Fruit fly (Drosophila melanogaster): ENCODE data around the gene Ugt316A1.

Ugt316A1 gene

dm6 chr3L:19062472-19063409 lies at the start of gene Ugt316A1, which contains the start of gene Sfxn2:
Gene Ugt316A1 (minus strand): TSS chr3L:19062816.
Gene Sfxn2 (plus strand): TSS chr3L:19063165.
- no peak for TF ChIP-seq CrebA (GFP tag; optimal IDR thresholded peaks at IDR 0.05; ENCODE audit: borderline replicate concordance)
- TF ChIP-seq ey (GFP tag; optimal IDR thresholded peaks at IDR 0.05), result peak; percentile 31
- peak; percentile 26 for TF ChIP-seq Hr83 (GFP tag; optimal IDR thresholded peaks at IDR 0.05; ENCODE audit: poor library complexity, severe bottlenecking)
- TF ChIP-seq Jra (GFP tag; optimal IDR thresholded peaks at IDR 0.05), result peak; percentile 39
- peak; percentile 22 for TF ChIP-seq h (GFP tag; optimal IDR thresholded peaks at IDR 0.05)
- TF ChIP-seq foxo (GFP tag; optimal IDR thresholded peaks at IDR 0.05), result peak in 1 of 2 experiments; percentile 56
- peak; percentile 50 for TF ChIP-seq fru (GFP tag; optimal IDR thresholded peaks at IDR 0.05)
- no peak for TF ChIP-seq rgr (GFP tag; optimal IDR thresholded peaks at IDR 0.05)
- peak; percentile 2 for TF ChIP-seq dsf (GFP tag; optimal IDR thresholded peaks at IDR 0.05; ENCODE audit: borderline replicate concordance)
- TF ChIP-seq Rel (GFP tag; optimal IDR thresholded peaks at IDR 0.05), result no peak
- peak; percentile 41 for TF ChIP-seq Rel (tag; optimal IDR thresholded peaks at IDR 0.05)
- peak; percentile 36 for TF ChIP-seq psq (GFP tag; optimal IDR thresholded peaks at IDR 0.05)
- TF ChIP-seq sv (GFP tag; optimal IDR thresholded peaks at IDR 0.05), result peak; percentile 60
- peak; percentile 53 for TF ChIP-seq Sp1 (GFP tag; optimal IDR thresholded peaks at IDR 0.05)
- peak; percentile 18 for TF ChIP-seq Dif (GFP tag; optimal IDR thresholded peaks at IDR 0.05; ENCODE audit: partially characterized antibody)
- TF ChIP-seq tai (GFP tag; optimal IDR thresholded peaks at IDR 0.05), result peak; percentile 67
- TF ChIP-seq Hnf4 (GFP tag; optimal IDR thresholded peaks at IDR 0.05), result peak; percentile 28
- no peak for TF ChIP-seq jim (GFP tag; optimal IDR thresholded peaks at IDR 0.05)
- TF ChIP-seq HLH106 (tag; optimal IDR thresholded peaks at IDR 0.05), result peak; percentile 44
- no peak for TF ChIP-seq br (GFP tag; optimal IDR thresholded peaks at IDR 0.05)
- peak; percentile 99 for TF ChIP-seq Myc (optimal IDR thresholded peaks at IDR 0.05)
- peak; percentile 69 for TF ChIP-seq woc (GFP tag; optimal IDR thresholded peaks at IDR 0.05)

- TF ChIP-seq CrebA (GFP tag; optimal IDR thresholded peaks at IDR 0.05; ENCODE audit: borderline replicate concordance) (no peak), Mio (GFP tag; optimal IDR thresholded peaks at IDR 0.05) (no peak), Hr83 (GFP tag; optimal IDR thresholded peaks at IDR 0.05; ENCODE audit: poor library complexity, severe bottlenecking) (no peak), lola (GFP tag; optimal IDR thresholded peaks at IDR 0.05) (no peak), pan (optimal IDR thresholded peaks at IDR 0.05) (no peak), brk (GFP tag; optimal IDR thresholded peaks at IDR 0.05) (no peak), ey (GFP tag; optimal IDR thresholded peaks at IDR 0.05) (no peak), rgr (GFP tag; optimal IDR thresholded peaks at IDR 0.05) (no peak)
These were observed 37.6 kb upstream of the Ugt316A1 start, which contains the start of gene Gem2 for dm6 chr3L:19100188-19100587. Gene Gem2 (minus strand): TSS chr3L:19100363.

dm6 chr3L:19097665-19098082 lies 35.1 kb upstream of the Ugt316A1 start, which contains the start of the genes Naxd and CG14079:
Gene Naxd (minus strand): TSS chr3L:19097709.
Gene CG14079 (plus strand): TSS chr3L:19097999.
- TF ChIP-seq rgr (GFP tag; optimal IDR thresholded peaks at IDR 0.05) (peak; percentile 89), Abd-B (GFP tag; optimal IDR thresholded peaks at IDR 0.05) (no peak), jim (GFP tag; optimal IDR thresholded peaks at IDR 0.05) (peak; percentile 10), dsf (GFP tag; optimal IDR thresholded peaks at IDR 0.05; ENCODE audit: borderline replicate concordance) (peak; percentile 19), h (GFP tag; optimal IDR thresholded peaks at IDR 0.05) (peak; percentile 78), brk (GFP tag; optimal IDR thresholded peaks at IDR 0.05) (no peak), Mio (GFP tag; optimal IDR thresholded peaks at IDR 0.05) (no peak), CG9705 (GFP tag; optimal IDR thresholded peaks at IDR 0.05) (peak; percentile 47), Rel (GFP tag; optimal IDR thresholded peaks at IDR 0.05) (no peak), Rel (tag; optimal IDR thresholded peaks at IDR 0.05) (no peak), usp (GFP tag; optimal IDR thresholded peaks at IDR 0.05) (no peak), Myc (optimal IDR thresholded peaks at IDR 0.05) (no peak), OdsH (GFP tag; optimal IDR thresholded peaks at IDR 0.05) (peak; percentile 77), pan (optimal IDR thresholded peaks at IDR 0.05) (no peak), Dfd (GFP tag; optimal IDR thresholded peaks at IDR 0.05) (no peak), Dif (GFP tag; optimal IDR thresholded peaks at IDR 0.05; ENCODE audit: partially characterized antibody) (no peak), sv (GFP tag; optimal IDR thresholded peaks at IDR 0.05) (peak; percentile 26), HLH106 (tag; optimal IDR thresholded peaks at IDR 0.05) (peak; percentile 78), dl (GFP tag; optimal IDR thresholded peaks at IDR 0.05; ENCODE audit: insufficient read depth in 1 of 2, partially characterized antibody in 2 of 2) (no peak), lola (GFP tag; optimal IDR thresholded peaks at IDR 0.05) (no peak), Hr83 (GFP tag; optimal IDR thresholded peaks at IDR 0.05; ENCODE audit: poor library complexity, severe bottlenecking) (peak; percentile 42), woc (GFP tag; optimal IDR thresholded peaks at IDR 0.05) (peak; percentile 26), GATAd (GFP tag; optimal IDR thresholded peaks at IDR 0.05) (peak; percentile 24), Hnf4 (GFP tag; optimal IDR thresholded peaks at IDR 0.05) (peak; percentile 83), foxo (GFP tag; optimal IDR thresholded peaks at IDR 0.05) (peak in 1 of 2 experiments; percentile 90), fru (GFP tag; optimal IDR thresholded peaks at IDR 0.05) (peak; percentile 71), Sp1 (GFP tag; optimal IDR thresholded peaks at IDR 0.05) (peak; percentile 62), psq (GFP tag; optimal IDR thresholded peaks at IDR 0.05) (peak; percentile 73), dmrt93B (GFP tag; optimal IDR thresholded peaks at IDR 0.05) (no peak), Vsx2 (GFP tag; optimal IDR thresholded peaks at IDR 0.05; ENCODE audit: partially characterized antibody) (no peak), CrebA (GFP tag; optimal IDR thresholded peaks at IDR 0.05; ENCODE audit: borderline replicate concordance) (no peak), br (GFP tag; optimal IDR thresholded peaks at IDR 0.05) (peak; percentile 63), Jra (GFP tag; optimal IDR thresholded peaks at IDR 0.05) (peak; percentile 41), N (GFP tag; optimal IDR thresholded peaks at IDR 0.05) (no peak), Hr78 (GFP tag; optimal IDR thresholded peaks at IDR 0.05) (no peak), ey (GFP tag; optimal IDR thresholded peaks at IDR 0.05) (peak; percentile 64), sage (GFP tag; optimal IDR thresholded peaks at IDR 0.05) (peak; percentile 19), tai (GFP tag; optimal IDR thresholded peaks at IDR 0.05) (no peak), CG32264 (GFP tag; optimal IDR thresholded peaks at IDR 0.05) (no peak)
